Worm (Caenorhabditis elegans): ENCODE data around the gene unc-83.

The unc-83 gene

ce11 chrV:6427433-6427832, 37.4 kb upstream of the unc-83 start:
- TF ChIP-seq gei-17 (GFP tag; optimal IDR thresholded peaks at IDR 0.05): no peak
- TF ChIP-seq Y53G8AR.9 (GFP tag; conservative IDR thresholded peaks at IDR 0.05): 0 out of 2 replicates have a peak, but pooled peaks have one; percentile 27
- TF ChIP-seq mcd-1 (GFP tag; IDR thresholded peaks at IDR 0.05): peak; percentile 39; the same call in 1 of the 2 replicates
- peak; percentile 37; the same call in 1 of the 2 replicates for TF ChIP-seq ztf-6 (GFP tag; IDR thresholded peaks at IDR 0.05)
- peak; percentile 28; the same call in 1 of the 2 replicates for TF ChIP-seq hmg-1.2 (GFP tag; IDR thresholded peaks at IDR 0.05)
- no peak for TF ChIP-seq die-1 (tag; optimal IDR thresholded peaks at IDR 0.05)
- peak; percentile 24; the same call in 1 of the 2 replicates for TF ChIP-seq ekl-4 (GFP tag; IDR thresholded peaks at IDR 0.05)
- TF ChIP-seq let-607 (tag; optimal IDR thresholded peaks at IDR 0.05): no peak
- TF ChIP-seq atf-7 (tag; optimal IDR thresholded peaks at IDR 0.05): no peak
- peak; percentile 19 for TF ChIP-seq ZK185.1 (tag; optimal IDR thresholded peaks at IDR 0.05; ENCODE audit: poor library complexity, severe bottlenecking)
- TF ChIP-seq madf-10 (tag; optimal IDR thresholded peaks at IDR 0.05): no peak
- TF ChIP-seq unc-62 (GFP tag; optimal IDR thresholded peaks at IDR 0.05): no peak
- no peak for TF ChIP-seq snpc-4 (GFP tag; optimal IDR thresholded peaks at IDR 0.05)
- peak in 1 of 4 experiments; percentile 5 for TF ChIP-seq snpc-4 (tag; optimal IDR thresholded peaks at IDR 0.05)
- TF ChIP-seq F33H1.4 (GFP tag; IDR thresholded peaks at IDR 0.05): peak; percentile 37; the same call in 1 of the 2 replicates
- TF ChIP-seq dox-1 (GFP tag; IDR thresholded peaks at IDR 0.05): 0 out of 2 replicates have a peak, but pooled peaks have one; percentile 10
- TF ChIP-seq B0261.1 (tag; optimal IDR thresholded peaks at IDR 0.05): no peak
- TF ChIP-seq ztf-28 (GFP tag; IDR thresholded peaks at IDR 0.05): no peak
- TF ChIP-seq Y95B8A.8 (GFP tag; IDR thresholded peaks at IDR 0.05): 0 out of 2 replicates have a peak, but pooled peaks have one; percentile 45
- no peak for TF ChIP-seq F57C9.4 (tag; optimal IDR thresholded peaks at IDR 0.05)
- peak; percentile 52; the same call in 1 of the 2 replicates for TF ChIP-seq madf-6 (GFP tag; IDR thresholded peaks at IDR 0.05)
- peak; percentile 5 for TF ChIP-seq ama-1 (optimal IDR thresholded peaks at IDR 0.05)
- no peak for TF ChIP-seq ama-1 (GFP tag; optimal IDR thresholded peaks at IDR 0.05)
- TF ChIP-seq lin-54 (GFP tag; optimal IDR thresholded peaks at IDR 0.05): peak; percentile 25
- peak; percentile 13; the same call in 1 of the 2 replicates for TF ChIP-seq D2030.7 (GFP tag; IDR thresholded peaks at IDR 0.05)
- no peak for TF ChIP-seq Y53F4B.3 (GFP tag; IDR thresholded peaks at IDR 0.05)
- TF ChIP-seq nhr-80 (tag; optimal IDR thresholded peaks at IDR 0.05): peak; percentile 16
- TF ChIP-seq egrh-3 (GFP tag; IDR thresholded peaks at IDR 0.05): no peak
- no peak for TF ChIP-seq F10E7.11 (tag; optimal IDR thresholded peaks at IDR 0.05)
- no peak for TF ChIP-seq cebp-1 (GFP tag; IDR thresholded peaks at IDR 0.05)
- TF ChIP-seq cebp-1 (tag; optimal IDR thresholded peaks at IDR 0.05): peak; percentile 27
- peak; percentile 53 for TF ChIP-seq lsl-1 (GFP tag; optimal IDR thresholded peaks at IDR 0.05)
- TF ChIP-seq attf-5 (GFP tag; optimal IDR thresholded peaks at IDR 0.05): no peak
- TF ChIP-seq K11D2.4 (GFP tag; IDR thresholded peaks at IDR 0.05): peak; percentile 37; the same call in 1 of the 2 replicates
- TF ChIP-seq tbx-9 (tag; optimal IDR thresholded peaks at IDR 0.05; ENCODE audit: borderline replicate concordance): no peak
- TF ChIP-seq nfyb-1 (GFP tag; IDR thresholded peaks at IDR 0.05): 0 out of 2 replicates have a peak, but pooled peaks have one; percentile 50
- no peak for TF ChIP-seq ztf-25 (GFP tag; IDR thresholded peaks at IDR 0.05)

- no peak for TF ChIP-seq Y53F4B.3 (GFP tag; IDR thresholded peaks at IDR 0.05)
- TF ChIP-seq atf-7 (tag; optimal IDR thresholded peaks at IDR 0.05): no peak
- TF ChIP-seq cebp-1 (GFP tag; IDR thresholded peaks at IDR 0.05): no peak
- TF ChIP-seq cebp-1 (tag; optimal IDR thresholded peaks at IDR 0.05): peak; percentile 17
Measured at ce11 chrV:6429870-6430339, 35.0 kb upstream of the unc-83 start, which contains the start of gene alh-4. Gene alh-4, minus strand, starts transcription at chrV:6429920.

Measured in whole organism, young adult.